Worm (Caenorhabditis elegans) whole organism, L3 larva: Measurements from ENCODE around the gene figl-1.

Experiments used
- R02D3.7 ChIP-seq: fragments of 150-350 bp; optimal IDR thresholded peaks from 2 replicates; lab custom pipeline; 2014; ENCODE audit warnings: missing biosample characterization, missing genetic modification characterization
- ZK546.5 ChIP-seq: sonication (generic microtip); optimal IDR thresholded peaks from 2 replicates; lab custom pipeline; 2017; ENCODE audit warnings: missing biosample characterization, missing genetic modification characterization
- aly-2 ChIP-seq: fragments of 150-350 bp; optimal IDR thresholded peaks from 2 replicates; lab custom pipeline; 2014; ENCODE audit warnings: missing biosample characterization, missing genetic modification characterization
- ceh-16 ChIP-seq: sonication (generic microtip); optimal IDR thresholded peaks from 2 replicates; lab custom pipeline; 2017; ENCODE audit warnings: missing biosample characterization, missing genetic modification characterization
- ceh-28 ChIP-seq: fragments of 150-350 bp; optimal IDR thresholded peaks from 2 replicates; lab custom pipeline; 2014; ENCODE audit warnings: missing biosample characterization, missing genetic modification reagents, missing genetic modification characterization
- ceh-82 ChIP-seq: fragments of 150-350 bp; optimal IDR thresholded peaks from 2 replicates; lab custom pipeline; 2014; ENCODE audit warnings: missing biosample characterization, missing genetic modification characterization
- daf-12 ChIP-seq: fragments of 150-350 bp; optimal IDR thresholded peaks from 2 replicates; lab custom pipeline; 2014; ENCODE audit warnings: missing biosample characterization, missing genetic modification reagents, missing genetic modification characterization
- egl-27 ChIP-seq: sonication (generic microtip); optimal IDR thresholded peaks from 4 replicates; lab custom pipeline; 2017; ENCODE audit warnings: missing biosample characterization, missing genetic modification reagents, missing genetic modification characterization
- elt-1 ChIP-seq: fragments of 150-350 bp; optimal IDR thresholded peaks from 2 replicates; lab custom pipeline; 2014; ENCODE audit warnings: missing biosample characterization, missing genetic modification characterization
- elt-3 ChIP-seq, 3 experiments: fragments of 150-350 bp in 1 of 3; sonication (generic microtip) in 2 of 3; optimal IDR thresholded peaks; 2 replicates in 2 of 3; 4 replicates in 1 of 3; lab custom pipeline; 2014 to 2017; ENCODE audit warnings: missing biosample characterization in 3 of 3, missing genetic modification characterization in 3 of 3
- eor-1 ChIP-seq, 2 experiments: fragments of 150-350 bp; optimal IDR thresholded peaks; 2 replicates each; lab custom pipeline; 2014 to 2018; ENCODE audit warnings: missing biosample characterization in 2 of 2, missing genetic modification characterization in 2 of 2
- fkh-10 ChIP-seq: sonication (generic microtip); optimal IDR thresholded peaks from 2 replicates; lab custom pipeline; 2017; ENCODE audit warnings: missing biosample characterization, missing genetic modification reagents, missing genetic modification characterization
- hmg-11 ChIP-seq: sonication (generic microtip); optimal IDR thresholded peaks from 2 replicates; lab custom pipeline; 2016; ENCODE audit warnings: missing genetic modification characterization, missing compliant biosample characterization
- jun-1 ChIP-seq: fragments of 150-350 bp; optimal IDR thresholded peaks from 2 replicates; lab custom pipeline; 2014; ENCODE audit warnings: missing biosample characterization, missing genetic modification reagents, missing genetic modification characterization
- lin-39 ChIP-seq: fragments of 150-350 bp; optimal IDR thresholded peaks from 2 replicates; lab custom pipeline; 2018; ENCODE audit warnings: missing biosample characterization, missing genetic modification reagents, missing genetic modification characterization
- lsy-12 ChIP-seq: sonication (generic microtip); optimal IDR thresholded peaks from 2 replicates; lab custom pipeline; 2016; ENCODE audit warnings: mild to moderate bottlenecking, missing genetic modification characterization, missing compliant biosample characterization
- mdl-1 ChIP-seq: fragments of 150-350 bp; optimal IDR thresholded peaks from 2 replicates; lab custom pipeline; 2014; ENCODE audit warnings: missing biosample characterization, missing genetic modification characterization
- mml-1 ChIP-seq: fragments of 150-350 bp; sonication (generic microtip); optimal IDR thresholded peaks from 3 replicates; lab custom pipeline; 2014; ENCODE audit warnings: missing biosample characterization, missing genetic modification characterization
- nfya-1 ChIP-seq: sonication (generic microtip); optimal IDR thresholded peaks from 2 replicates; lab custom pipeline; 2017; ENCODE audit warnings: missing genetic modification characterization, mild to moderate bottlenecking, missing compliant biosample characterization, antibody characterized with exemption, moderate library complexity; ENCODE audit not compliant: insufficient read depth
- nhr-25 ChIP-seq: sonication (generic microtip); optimal IDR thresholded peaks from 2 replicates; lab custom pipeline; 2017; ENCODE audit warnings: missing biosample characterization, missing genetic modification characterization
- nhr-43 ChIP-seq: sonication (generic microtip); optimal IDR thresholded peaks from 2 replicates; lab custom pipeline; 2016; ENCODE audit warnings: mild to moderate bottlenecking, missing genetic modification characterization, missing compliant biosample characterization; ENCODE audit not compliant: poor library complexity, severe bottlenecking
- nhr-67 ChIP-seq: fragments of 150-350 bp; optimal IDR thresholded peaks from 2 replicates; lab custom pipeline; 2014; ENCODE audit warnings: missing biosample characterization, missing genetic modification characterization
- nhr-76 ChIP-seq: fragments of 150-350 bp; sonication (generic microtip); optimal IDR thresholded peaks from 5 replicates; lab custom pipeline; 2014; ENCODE audit warnings: missing biosample characterization, missing genetic modification characterization
- nhr-77 ChIP-seq: fragments of 150-350 bp; optimal IDR thresholded peaks from 2 replicates; lab custom pipeline; 2014; ENCODE audit warnings: missing biosample characterization, missing genetic modification characterization
- pqm-1 ChIP-seq: fragments of 150-350 bp; optimal IDR thresholded peaks from 2 replicates; lab custom pipeline; 2017; ENCODE audit warnings: missing biosample characterization, missing genetic modification characterization, inconsistent platforms
- sea-2 ChIP-seq: fragments of 150-350 bp; sonication (generic microtip); optimal IDR thresholded peaks from 4 replicates; lab custom pipeline; 2014; ENCODE audit warnings: missing biosample characterization, missing genetic modification reagents, missing genetic modification characterization
- snpc-4 ChIP-seq: fragments of 150-350 bp; optimal IDR thresholded peaks from 2 replicates; lab custom pipeline; 2014; ENCODE audit warnings: missing biosample characterization, missing genetic modification characterization
- tbx-2 ChIP-seq: sonication (generic microtip); optimal IDR thresholded peaks from 2 replicates; lab custom pipeline; 2016; ENCODE audit warnings: mild to moderate bottlenecking, missing genetic modification characterization, missing compliant biosample characterization
- unc-62 ChIP-seq: fragments of 150-350 bp; sonication (generic microtip); optimal IDR thresholded peaks from 4 replicates; lab custom pipeline; 2014; ENCODE audit warnings: missing biosample characterization, missing genetic modification reagents, missing genetic modification characterization
- zag-1 ChIP-seq: fragments of 150-350 bp; optimal IDR thresholded peaks from 2 replicates; lab custom pipeline; 2014; ENCODE audit warnings: missing biosample characterization, missing genetic modification characterization
- ztf-11 ChIP-seq: fragments of 150-350 bp; optimal IDR thresholded peaks from 2 replicates; lab custom pipeline; 2014; ENCODE audit warnings: missing biosample characterization, missing genetic modification characterization
- ztf-4 ChIP-seq: fragments of 150-350 bp; optimal IDR thresholded peaks from 2 replicates; lab custom pipeline; 2014; ENCODE audit warnings: missing biosample characterization, missing genetic modification characterization

figl-1 gene

DNA sequence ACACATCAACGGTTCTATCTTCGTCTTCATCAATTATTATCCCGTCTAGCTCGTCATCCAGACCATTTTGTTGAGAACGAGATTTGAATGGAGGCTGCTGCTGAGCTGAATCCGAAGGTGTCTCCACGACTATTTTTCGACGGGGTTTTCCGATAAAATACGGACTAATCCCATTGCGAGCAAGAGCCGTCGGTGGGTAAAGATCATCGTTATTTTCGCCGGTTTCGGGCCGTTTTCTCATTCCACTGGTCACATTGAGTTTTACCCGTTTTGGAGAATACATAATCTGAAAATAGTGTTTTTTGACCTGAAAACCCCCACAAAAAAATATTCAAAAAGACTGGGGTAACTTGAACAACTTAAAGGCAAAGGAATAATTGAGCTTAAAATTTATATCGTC, at the start of gene figl-1:
Gene figl-1, minus strand, starts transcription at position 286 of the 400 bp plus-strand sequence.
- no peak for TF ChIP-seq lin-39 (tag; lab: Kevin White, UChicago)
- TF ChIP-seq hmg-11 (tag; lab: Kevin White, UChicago): no peak
- no peak for TF ChIP-seq ceh-28 (tag; lab: Kevin White, UChicago)
- TF ChIP-seq elt-1 (tag; lab: Kevin White, UChicago): no peak
- no peak for TF ChIP-seq jun-1
- peak; percentile 19 for TF ChIP-seq nhr-43

- TF ChIP-seq R02D3.7 (tag; lab: Kevin White, UChicago) (no peak), nfya-1 (peak; percentile 93)
These were observed 42.1 kb upstream of the figl-1 start for ce11 chrV:4387916-4388315.

ce11 chrV:4387402-4387801, 41.6 kb upstream of the figl-1 start, which contains the start of gene F13A2.9:
TSS of gene F13A2.9 (minus strand) at chrV:4387502.
- TF ChIP-seq lsy-12 (tag; lab: Kevin White, UChicago) (no peak), nhr-25 (tag; lab: Kevin White, UChicago) (no peak), elt-1 (tag; lab: Kevin White, UChicago) (no peak), jun-1 (no peak), unc-62 (GFP tag; lab: Kevin White, UChicago) (no peak), sea-2 (GFP tag; lab: Kevin White, UChicago) (no peak)

- no peak for TF ChIP-seq egl-27 (tag; lab: Kevin White, UChicago)
These were observed 40.4 kb upstream of the figl-1 start, which contains the start of gene F13A2.10 for ce11 chrV:4386173-4386572. TSS of gene F13A2.10 (minus strand) at chrV:4386273.

- TF ChIP-seq egl-27 (tag; lab: Kevin White, UChicago) (no peak), tbx-2 (tag; lab: Kevin White, UChicago) (no peak), ztf-4 (tag; lab: Kevin White, UChicago) (no peak), ztf-11 (tag; lab: Kevin White, UChicago) (no peak), mdl-1 (tag; lab: Kevin White, UChicago) (no peak), fkh-10 (no peak), nhr-77 (no peak), elt-3 (tag; optimal IDR thresholded peaks at IDR 0.05; lab: Kevin White, UChicago) (no peak), ceh-82 (tag; lab: Kevin White, UChicago) (no peak), snpc-4 (tag; lab: Kevin White, UChicago) (no peak), daf-12 (no peak), elt-1 (tag; lab: Kevin White, UChicago) (no peak), nhr-76 (tag; lab: Kevin White, UChicago) (no peak), ceh-28 (tag; lab: Kevin White, UChicago) (no peak), mml-1 (no peak), ceh-16 (tag; lab: Kevin White, UChicago) (no peak), zag-1 (no peak), ZK546.5 (no peak)
These were observed 38.7 kb upstream of the figl-1 start, which contains the start of gene F13A2.2 for ce11 chrV:4384482-4384881. TSS of gene F13A2.2 (minus strand) at chrV:4384582.

DNA sequence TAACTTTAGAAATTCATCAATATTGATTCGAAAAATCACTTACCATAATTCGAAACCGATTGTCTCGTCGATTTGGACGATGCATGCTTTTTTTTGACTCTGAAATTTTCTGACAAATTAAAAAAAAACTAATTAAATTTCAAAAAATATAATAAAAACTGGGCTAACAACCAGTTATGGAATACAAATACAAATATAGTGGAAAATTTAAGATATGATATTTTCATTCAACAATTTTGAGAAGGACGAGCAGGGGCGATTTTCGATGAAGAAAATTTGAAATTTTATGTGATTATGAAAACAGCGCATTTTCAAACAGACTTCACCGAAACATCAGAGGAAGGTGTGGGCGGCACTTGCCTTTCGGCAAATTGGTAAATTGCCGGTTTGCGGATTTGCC, 36.5 kb upstream of the figl-1 start, which contains the start of gene F13A2.1:
Gene F13A2.1, minus strand, starts transcription at position 101 of the 400 bp plus-strand sequence.
- TF ChIP-seq aly-2: no peak
- TF ChIP-seq, all 47 proteins: peak for 0

DNA sequence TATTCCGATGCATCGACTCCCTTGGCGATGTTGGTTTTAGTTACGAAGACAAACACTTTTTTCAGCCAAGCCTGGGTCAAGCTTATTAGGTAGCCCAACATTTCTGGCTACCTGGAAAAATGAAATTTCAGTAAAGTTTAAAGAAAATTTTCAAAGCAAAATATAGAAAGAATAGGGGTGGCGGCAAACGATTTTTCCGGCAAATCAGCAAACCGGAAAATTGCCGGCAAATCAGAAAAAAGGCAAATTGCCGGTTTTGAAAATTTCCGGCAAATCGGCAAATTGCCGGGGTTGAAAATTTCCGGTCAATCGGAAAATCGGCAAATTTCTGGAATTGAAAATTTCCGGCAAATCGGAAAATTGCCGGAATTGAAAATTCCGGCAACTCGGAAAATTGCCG, 31.8 kb upstream of the figl-1 start, which contains the start of gene F32D1.8:
Gene F32D1.8, minus strand, starts transcription at position 101 of the 400 bp plus-strand sequence.
- TF ChIP-seq eor-1 (tag; optimal IDR thresholded peaks at IDR 0.05; lab: Kevin White, UChicago) (no peak), nhr-25 (tag; lab: Kevin White, UChicago) (no peak), ceh-82 (tag; lab: Kevin White, UChicago) (no peak), pqm-1 (no peak), nhr-67 (no peak), daf-12 (no peak), R02D3.7 (tag; lab: Kevin White, UChicago) (no peak), ztf-11 (tag; lab: Kevin White, UChicago) (no peak), nfya-1 (no peak), egl-27 (tag; lab: Kevin White, UChicago) (no peak), mdl-1 (tag; lab: Kevin White, UChicago) (no peak)
